Worm (Caenorhabditis elegans) whole organism, L3 larva: ENCODE results near the gene haf-3.
A peak's percentile ranks its signal among the peaks of the same experiment; 100 is the strongest.

Source experiments
- ZK546.5 ChIP-seq: sonication (generic microtip); optimal IDR thresholded peaks from 2 replicates; lab custom pipeline; 2017; ENCODE audit warnings: missing biosample characterization, missing genetic modification characterization
- aly-2 ChIP-seq: fragments of 150-350 bp; optimal IDR thresholded peaks from 2 replicates; lab custom pipeline; 2014; ENCODE audit warnings: missing biosample characterization, missing genetic modification characterization
- ama-1 ChIP-seq: fragments of 150-350 bp; optimal IDR thresholded peaks from 2 replicates; lab custom pipeline; 2018
- ceh-16 ChIP-seq: sonication (generic microtip); optimal IDR thresholded peaks from 2 replicates; lab custom pipeline; 2017; ENCODE audit warnings: missing biosample characterization, missing genetic modification characterization
- ceh-28 ChIP-seq: fragments of 150-350 bp; optimal IDR thresholded peaks from 2 replicates; lab custom pipeline; 2014; ENCODE audit warnings: missing biosample characterization, missing genetic modification reagents, missing genetic modification characterization
- ceh-82 ChIP-seq: fragments of 150-350 bp; optimal IDR thresholded peaks from 2 replicates; lab custom pipeline; 2014; ENCODE audit warnings: missing biosample characterization, missing genetic modification characterization
- daf-12 ChIP-seq: fragments of 150-350 bp; optimal IDR thresholded peaks from 2 replicates; lab custom pipeline; 2014; ENCODE audit warnings: missing biosample characterization, missing genetic modification reagents, missing genetic modification characterization
- egl-27 ChIP-seq: sonication (generic microtip); optimal IDR thresholded peaks from 4 replicates; lab custom pipeline; 2017; ENCODE audit warnings: missing biosample characterization, missing genetic modification reagents, missing genetic modification characterization
- egl-5 ChIP-seq: fragments of 150-350 bp; optimal IDR thresholded peaks from 2 replicates; lab custom pipeline; 2017; ENCODE audit warnings: missing biosample characterization, missing genetic modification reagents, missing genetic modification characterization, inconsistent platforms
- elt-1 ChIP-seq: fragments of 150-350 bp; optimal IDR thresholded peaks from 2 replicates; lab custom pipeline; 2014; ENCODE audit warnings: missing biosample characterization, missing genetic modification characterization
- elt-2 ChIP-seq: sonication (generic microtip); optimal IDR thresholded peaks from 2 replicates; lab custom pipeline; 2016; ENCODE audit warnings: missing genetic modification reagents, mild to moderate bottlenecking, missing genetic modification characterization, missing compliant biosample characterization
- eor-1 ChIP-seq, 2 experiments: fragments of 150-350 bp; optimal IDR thresholded peaks; 2 replicates each; lab custom pipeline; 2014 to 2018; ENCODE audit warnings: missing biosample characterization in 2 of 2, missing genetic modification characterization in 2 of 2
- fos-1 ChIP-seq: fragments of 150-350 bp; optimal IDR thresholded peaks from 2 replicates; lab custom pipeline; 2014; ENCODE audit warnings: missing biosample characterization, missing genetic modification characterization
- hmg-11 ChIP-seq: sonication (generic microtip); optimal IDR thresholded peaks from 2 replicates; lab custom pipeline; 2016; ENCODE audit warnings: missing genetic modification characterization, missing compliant biosample characterization
- lin-15B ChIP-seq: fragments of 150-350 bp; optimal IDR thresholded peaks from 2 replicates; lab custom pipeline; 2014; ENCODE audit warnings: missing biosample characterization, missing genetic modification characterization
- lin-39 ChIP-seq: fragments of 150-350 bp; optimal IDR thresholded peaks from 2 replicates; lab custom pipeline; 2018; ENCODE audit warnings: missing biosample characterization, missing genetic modification reagents, missing genetic modification characterization
- lsy-12 ChIP-seq: sonication (generic microtip); optimal IDR thresholded peaks from 2 replicates; lab custom pipeline; 2016; ENCODE audit warnings: mild to moderate bottlenecking, missing genetic modification characterization, missing compliant biosample characterization
- mdl-1 ChIP-seq: fragments of 150-350 bp; optimal IDR thresholded peaks from 2 replicates; lab custom pipeline; 2014; ENCODE audit warnings: missing biosample characterization, missing genetic modification characterization
- nhr-11 ChIP-seq: fragments of 150-350 bp; optimal IDR thresholded peaks from 2 replicates; lab custom pipeline; 2014; ENCODE audit warnings: missing biosample characterization, missing genetic modification characterization
- nhr-12 ChIP-seq: fragments of 150-350 bp; optimal IDR thresholded peaks from 2 replicates; lab custom pipeline; 2014; ENCODE audit warnings: missing biosample characterization, missing genetic modification characterization
- nhr-23 ChIP-seq: fragments of 150-350 bp; optimal IDR thresholded peaks from 2 replicates; lab custom pipeline; 2014; ENCODE audit warnings: missing biosample characterization, missing genetic modification reagents, missing genetic modification characterization
- nhr-237 ChIP-seq: fragments of 150-350 bp; optimal IDR thresholded peaks from 2 replicates; lab custom pipeline; 2014; ENCODE audit warnings: missing biosample characterization, missing genetic modification characterization
- nhr-25 ChIP-seq: sonication (generic microtip); optimal IDR thresholded peaks from 2 replicates; lab custom pipeline; 2017; ENCODE audit warnings: missing biosample characterization, missing genetic modification characterization
- nhr-28 ChIP-seq: fragments of 150-350 bp; optimal IDR thresholded peaks from 2 replicates; lab custom pipeline; 2014; ENCODE audit warnings: missing biosample characterization, missing genetic modification characterization
- nhr-43 ChIP-seq: sonication (generic microtip); optimal IDR thresholded peaks from 2 replicates; lab custom pipeline; 2016; ENCODE audit warnings: mild to moderate bottlenecking, missing genetic modification characterization, missing compliant biosample characterization; ENCODE audit not compliant: poor library complexity, severe bottlenecking
- nhr-67 ChIP-seq: fragments of 150-350 bp; optimal IDR thresholded peaks from 2 replicates; lab custom pipeline; 2014; ENCODE audit warnings: missing biosample characterization, missing genetic modification characterization
- nhr-77 ChIP-seq: fragments of 150-350 bp; optimal IDR thresholded peaks from 2 replicates; lab custom pipeline; 2014; ENCODE audit warnings: missing biosample characterization, missing genetic modification characterization
- pha-4 ChIP-seq: fragments of 150-350 bp; optimal IDR thresholded peaks from 2 replicates; lab custom pipeline; 2014; ENCODE audit warnings: missing biosample characterization, missing genetic modification reagents, missing genetic modification characterization
- pqm-1 ChIP-seq: fragments of 150-350 bp; optimal IDR thresholded peaks from 2 replicates; lab custom pipeline; 2017; ENCODE audit warnings: missing biosample characterization, missing genetic modification characterization, inconsistent platforms
- sea-2 ChIP-seq: fragments of 150-350 bp; sonication (generic microtip); optimal IDR thresholded peaks from 4 replicates; lab custom pipeline; 2014; ENCODE audit warnings: missing biosample characterization, missing genetic modification reagents, missing genetic modification characterization
- skn-1 ChIP-seq: fragments of 150-350 bp; optimal IDR thresholded peaks from 2 replicates; lab custom pipeline; 2014; ENCODE audit warnings: missing biosample characterization, missing genetic modification characterization
- snpc-4 ChIP-seq: fragments of 150-350 bp; optimal IDR thresholded peaks from 2 replicates; lab custom pipeline; 2014; ENCODE audit warnings: missing biosample characterization, missing genetic modification characterization
- unc-39 ChIP-seq: sonication (generic microtip); optimal IDR thresholded peaks from 4 replicates; lab custom pipeline; 2017; ENCODE audit warnings: missing biosample characterization, missing genetic modification characterization
- unc-62 ChIP-seq: fragments of 150-350 bp; sonication (generic microtip); optimal IDR thresholded peaks from 4 replicates; lab custom pipeline; 2014; ENCODE audit warnings: missing biosample characterization, missing genetic modification reagents, missing genetic modification characterization
- ztf-11 ChIP-seq: fragments of 150-350 bp; optimal IDR thresholded peaks from 2 replicates; lab custom pipeline; 2014; ENCODE audit warnings: missing biosample characterization, missing genetic modification characterization
- ztf-4 ChIP-seq: fragments of 150-350 bp; optimal IDR thresholded peaks from 2 replicates; lab custom pipeline; 2014; ENCODE audit warnings: missing biosample characterization, missing genetic modification characterization

The haf-3 gene

ce11 chrV:15721888-15722287, 44.1 kb downstream of the haf-3 start, which contains the start of gene srh-140:
Gene srh-140, plus strand, starts transcription at chrV:15722188.
- TF ChIP-seq snpc-4 (tag; lab: Kevin White, UChicago) (no peak), mdl-1 (no peak), unc-39 (tag; lab: Kevin White, UChicago) (no peak), elt-2 (tag; lab: Kevin White, UChicago) (no peak), eor-1 (tag; optimal IDR thresholded peaks at IDR 0.05; lab: Kevin White, UChicago) (no peak), nhr-25 (tag; lab: Kevin White, UChicago) (no peak), ZK546.5 (tag; lab: Kevin White, UChicago) (no peak), nhr-23 (tag; lab: Kevin White, UChicago) (no peak), elt-1 (tag; lab: Kevin White, UChicago) (no peak), hmg-11 (tag; lab: Kevin White, UChicago) (no peak), lin-15B (tag; lab: Kevin White, UChicago) (no peak), nhr-28 (tag; lab: Kevin White, UChicago) (no peak), fos-1 (no peak), nhr-12 (tag; lab: Kevin White, UChicago) (no peak), nhr-11 (no peak), ceh-16 (tag; lab: Kevin White, UChicago) (no peak)

ce11 chrV:15721431-15721830, 44.5 kb downstream of the haf-3 start:
- TF ChIP-seq lsy-12 (no peak), sea-2 (GFP tag; lab: Kevin White, UChicago) (no peak), pqm-1 (tag; lab: Kevin White, UChicago) (no peak), egl-27 (no peak), unc-62 (GFP tag; lab: Kevin White, UChicago) (no peak), nhr-11 (no peak), skn-1 (tag; lab: Kevin White, UChicago) (no peak), mdl-1 (no peak), nhr-237 (tag; lab: Kevin White, UChicago) (no peak), ceh-82 (no peak), ZK546.5 (tag; lab: Kevin White, UChicago) (no peak), nhr-77 (no peak), ztf-11 (tag; lab: Kevin White, UChicago) (no peak), nhr-67 (tag; lab: Kevin White, UChicago) (no peak), aly-2 (tag; lab: Kevin White, UChicago) (no peak)

- no peak for TF ChIP-seq lin-39 (tag; lab: Kevin White, UChicago)
- no peak for TF ChIP-seq nhr-237 (tag; lab: Kevin White, UChicago)
- TF ChIP-seq nhr-77 = no peak
- TF ChIP-seq skn-1 (tag; lab: Kevin White, UChicago) = no peak
- TF ChIP-seq nhr-43 (tag; lab: Kevin White, UChicago) = no peak
- TF ChIP-seq ama-1 (lab: Kevin White, UChicago) = no peak
- no peak for TF ChIP-seq ztf-4 (tag; lab: Kevin White, UChicago)
- no peak for TF ChIP-seq ceh-28 (tag; lab: Kevin White, UChicago)
- no peak for TF ChIP-seq daf-12
- TF ChIP-seq pqm-1 (tag; lab: Kevin White, UChicago) = no peak
- TF ChIP-seq eor-1 (tag; optimal IDR thresholded peaks at IDR 0.05; lab: Kevin White, UChicago) = no peak
- TF ChIP-seq ceh-16 (tag; lab: Kevin White, UChicago) = no peak
- TF ChIP-seq ztf-11 (tag; lab: Kevin White, UChicago) = no peak
- TF ChIP-seq egl-27 = no peak
- TF ChIP-seq fos-1 = no peak
These were observed 46.4 kb downstream of the haf-3 start, which contains the start of gene Y6E2A.7 for ce11 chrV:15719570-15719969. Gene Y6E2A.7, plus strand, starts transcription at chrV:15719870.

- TF ChIP-seq unc-39 (tag; lab: Kevin White, UChicago) = no peak
- TF ChIP-seq pqm-1 (tag; lab: Kevin White, UChicago) = peak; percentile 1
These were observed 47.4 kb downstream of the haf-3 start, which contains the start of gene Y6E2A.5 for ce11 chrV:15718562-15718961. Gene Y6E2A.5, minus strand, starts transcription at chrV:15718662.

ce11 chrV:15716679-15717078, 49.3 kb downstream of the haf-3 start, which contains the start of gene Y6E2A.4:
Gene Y6E2A.4, minus strand, starts transcription at chrV:15716779.
- TF ChIP-seq pha-4 (tag; lab: Kevin White, UChicago) = no peak
- no peak for TF ChIP-seq egl-27
- TF ChIP-seq elt-1 (tag; lab: Kevin White, UChicago) = no peak
- no peak for TF ChIP-seq hmg-11 (tag; lab: Kevin White, UChicago)
- TF ChIP-seq ZK546.5 (tag; lab: Kevin White, UChicago) = no peak
- no peak for TF ChIP-seq lin-15B (tag; lab: Kevin White, UChicago)
- TF ChIP-seq egl-5 = no peak
- no peak for TF ChIP-seq ceh-16 (tag; lab: Kevin White, UChicago)
